Worm (Caenorhabditis elegans) whole organism, L4 larva: Measurements from ENCODE around the gene cyp-33C3.
A peak's percentile ranks its signal among the peaks of the same experiment; 100 is the strongest.

Source experiments
- F49E8.2 ChIP-seq: sonication (generic microtip); optimal IDR thresholded peaks from 2 replicates; lab custom pipeline; 2016; ENCODE audit warnings: missing compliant biosample characterization, mild to moderate bottlenecking, missing genetic modification characterization, borderline replicate concordance
- T20F7.1 ChIP-seq: fragments of 200-800 bp; sonication (Bioruptor generic); optimal IDR thresholded peaks from 2 replicates; lab custom pipeline; 2018; ENCODE audit warnings: mild to moderate bottlenecking, missing genetic modification characterization, missing compliant biosample characterization
- Y105C5A.15 ChIP-seq: fragments of 200-800 bp; sonication (Bioruptor generic); IDR thresholded peaks from 2 replicates; pipeline ENCODE4 v1.3.6; 2022; ENCODE audit warnings: missing genetic modification characterization, missing compliant biosample characterization
- Y75B8A.6 ChIP-seq: fragments of 200-800 bp; sonication (Bioruptor generic); IDR thresholded peaks from 2 replicates; pipeline ENCODE4 v1.3.6; 2022; ENCODE audit warnings: missing genetic modification reagents, missing genetic modification characterization, missing compliant biosample characterization
- aha-1 ChIP-seq: fragments of 150-350 bp; peaks from one replicate; lab custom pipeline; 2014; ENCODE audit warnings: missing biosample characterization, missing genetic modification characterization
- ceh-20 ChIP-seq: fragments of 200-800 bp; sonication (Bioruptor generic); IDR thresholded peaks from 2 replicates; pipeline ENCODE4 v1.3.6; 2022; ENCODE audit warnings: missing genetic modification reagents, missing genetic modification characterization, missing compliant biosample characterization
- ceh-28 ChIP-seq: fragments of 150-350 bp; optimal IDR thresholded peaks from 2 replicates; lab custom pipeline; 2014; ENCODE audit warnings: missing biosample characterization, missing genetic modification reagents, missing genetic modification characterization
- ces-1 ChIP-seq: fragments of 150-350 bp; sonication (generic microtip); optimal IDR thresholded peaks from 4 replicates; lab custom pipeline; 2014; ENCODE audit warnings: missing biosample characterization, missing genetic modification reagents, missing genetic modification characterization
- cey-2 ChIP-seq: sonication (generic microtip); optimal IDR thresholded peaks from 3 replicates; lab custom pipeline; 2017; ENCODE audit warnings: missing genetic modification characterization, mild to moderate bottlenecking, missing compliant biosample characterization, antibody characterized with exemption, borderline replicate concordance; ENCODE audit not compliant: insufficient read depth
- daf-12 ChIP-seq: fragments of 150-350 bp; optimal IDR thresholded peaks from 2 replicates; lab custom pipeline; 2014; ENCODE audit warnings: missing biosample characterization, missing genetic modification reagents, missing genetic modification characterization
- daf-19 ChIP-seq: fragments of 200-800 bp; sonication (Bioruptor generic); conservative IDR thresholded peaks from 2 replicates; pipeline ENCODE4 v1.3.6; 2022; ENCODE audit warnings: missing genetic modification characterization, missing compliant biosample characterization
- dmd-6 ChIP-seq: fragments of 200-800 bp; sonication (Bioruptor generic); IDR thresholded peaks from 2 replicates; pipeline ENCODE4 v1.3.6; 2022; ENCODE audit warnings: missing genetic modification reagents, missing genetic modification characterization, missing compliant biosample characterization
- dve-1 ChIP-seq: sonication (generic microtip); optimal IDR thresholded peaks from 2 replicates; lab custom pipeline; 2017; ENCODE audit warnings: antibody characterized with exemption, mild to moderate bottlenecking, missing genetic modification characterization, missing compliant biosample characterization; ENCODE audit not compliant: insufficient read depth
- gei-8 ChIP-seq: fragments of 200-800 bp; sonication (Bioruptor generic); optimal IDR thresholded peaks from 2 replicates; lab custom pipeline; 2018; ENCODE audit warnings: mild to moderate bottlenecking, missing genetic modification characterization, missing compliant biosample characterization
- hlh-30 ChIP-seq: sonication (generic microtip); optimal IDR thresholded peaks from 2 replicates; lab custom pipeline; 2017; ENCODE audit warnings: antibody characterized with exemption, mild to moderate bottlenecking, missing genetic modification characterization, missing compliant biosample characterization; ENCODE audit not compliant: insufficient read depth
- lin-13 ChIP-seq: fragments of 150-350 bp; optimal IDR thresholded peaks from 2 replicates; lab custom pipeline; 2014; ENCODE audit warnings: missing biosample characterization, missing genetic modification reagents, missing genetic modification characterization
- lsy-2 ChIP-seq, 2 experiments: fragments of 150-350 bp in 1 of 2; sonication (generic microtip) in 1 of 2; optimal IDR thresholded peaks; 2 replicates each; lab custom pipeline; 2014 to 2017; ENCODE audit warnings: missing biosample characterization in 2 of 2, missing genetic modification characterization in 2 of 2
- madf-5 ChIP-seq, 2 experiments: fragments of 200-800 bp; sonication (Bioruptor generic); IDR thresholded peaks; 2 replicates each; pipeline ENCODE4 v1.3.6; 2022; ENCODE audit warnings: missing compliant biosample characterization in 2 of 2, missing genetic modification characterization in 2 of 2
- mep-1 ChIP-seq: fragments of 150-350 bp; sonication (generic microtip); optimal IDR thresholded peaks from 3 replicates; lab custom pipeline; 2014; ENCODE audit warnings: missing biosample characterization, missing genetic modification characterization
- mes-2 ChIP-seq: sonication (generic microtip); optimal IDR thresholded peaks from 2 replicates; lab custom pipeline; 2016; ENCODE audit warnings: missing genotype, mild to moderate bottlenecking, missing genetic modification characterization, missing compliant biosample characterization; ENCODE audit not compliant: poor library complexity, severe bottlenecking
- mxl-3 ChIP-seq: fragments of 200-800 bp; sonication (Bioruptor generic); optimal IDR thresholded peaks from 2 replicates; lab custom pipeline; 2018; ENCODE audit warnings: mild to moderate bottlenecking, missing genetic modification characterization, missing compliant biosample characterization
- nhr-11 ChIP-seq: fragments of 150-350 bp; optimal IDR thresholded peaks from 2 replicates; lab custom pipeline; 2014; ENCODE audit warnings: missing biosample characterization, missing genetic modification characterization
- nhr-237 ChIP-seq: sonication (generic microtip); optimal IDR thresholded peaks from 2 replicates; lab custom pipeline; 2017; ENCODE audit warnings: missing biosample characterization, missing genetic modification characterization
- nhr-28 ChIP-seq: fragments of 150-350 bp; optimal IDR thresholded peaks from 2 replicates; lab custom pipeline; 2014; ENCODE audit warnings: missing biosample characterization, missing genetic modification characterization
- nhr-42 ChIP-seq: fragments of 200-800 bp; sonication (Bioruptor generic); IDR thresholded peaks from 2 replicates; pipeline ENCODE4 v1.3.6; 2022; ENCODE audit warnings: missing genetic modification characterization, missing compliant biosample characterization
- nhr-77 ChIP-seq: fragments of 150-350 bp; optimal IDR thresholded peaks from 2 replicates; lab custom pipeline; 2014; ENCODE audit warnings: missing biosample characterization, missing genetic modification characterization
- pha-4 ChIP-seq, 2 experiments: fragments of 150-350 bp in 1 of 2; fragments of 200-800 bp in 1 of 2; sonication (Bioruptor generic) in 1 of 2; IDR thresholded peaks in 1 of 2; optimal IDR thresholded peaks in 1 of 2; 2 replicates each; pipeline versions ENCODE4 v1.3.6 to Lab custom; 2014 to 2022; ENCODE audit warnings: missing genetic modification characterization in 2 of 2, missing genetic modification reagents in 2 of 2, missing biosample characterization in 1 of 2, missing compliant biosample characterization in 1 of 2
- pqm-1 ChIP-seq: sonication (generic microtip); optimal IDR thresholded peaks from 2 replicates; lab custom pipeline; 2017; ENCODE audit warnings: missing biosample characterization, missing genetic modification characterization
- spr-1 ChIP-seq: sonication (generic microtip); optimal IDR thresholded peaks from 2 replicates; lab custom pipeline; 2016; ENCODE audit warnings: mild to moderate bottlenecking, missing genetic modification characterization, missing compliant biosample characterization
- tag-97 ChIP-seq: fragments of 200-800 bp; sonication (Bioruptor generic); IDR thresholded peaks from 2 replicates; pipeline ENCODE4 v1.3.6; 2022; ENCODE audit warnings: missing genetic modification characterization, missing compliant biosample characterization

cyp-33C3 gene

ce11 chrV:2281499-2281898 is 38.9 kb downstream of the cyp-33C3 start, which contains the start of gene nhr-228 (continued):
- TF ChIP-seq daf-12 (tag; lab: Kevin White, UChicago) (no peak), pha-4 (GFP tag; IDR thresholded peaks at IDR 0.05; lab: Robert Waterston, UW) (no peak), pha-4 (tag; optimal IDR thresholded peaks at IDR 0.05; lab: Kevin White, UChicago) (no peak), F49E8.2 (tag; lab: Kevin White, UChicago) (no peak), lin-13 (GFP tag; lab: Kevin White, UChicago) (no peak), Y75B8A.6 (GFP tag; lab: Robert Waterston, UW) (no peak), dve-1 (peak; percentile 55), mxl-3 (GFP tag; lab: Kevin White, UChicago) (no peak), mes-2 (tag; lab: Kevin White, UChicago) (peak; percentile 68), nhr-11 (tag; lab: Kevin White, UChicago) (no peak), nhr-28 (peak; percentile 81), gei-8 (GFP tag; lab: Kevin White, UChicago) (no peak), daf-19 (no peak), lsy-2 (tag; optimal IDR thresholded peaks at IDR 0.05; lab: Kevin White, UChicago) (peak in 1 of 2 experiments; percentile 54), tag-97 (GFP tag; lab: Robert Waterston, UW) (no peak)

- TF ChIP-seq T20F7.1 (GFP tag; lab: Kevin White, UChicago) (peak; percentile 33), dve-1 (peak; percentile 31), spr-1 (tag; lab: Kevin White, UChicago) (no peak), hlh-30 (tag; lab: Kevin White, UChicago) (peak; percentile 12), aha-1 (tag; lab: Kevin White, UChicago) (peak; percentile 75), ces-1 (GFP tag; lab: Kevin White, UChicago) (no peak), nhr-28 (peak; percentile 51)
- TF ChIP-seq, all 104 proteins: peak for 5
Observed at ce11 chrV:2285107-2285506, 42.5 kb downstream of the cyp-33C3 start, which contains the start of gene nhr-227. nhr-227 (plus strand) TSS chrV:2285432.

- peak; percentile 8 for TF ChIP-seq dve-1
- no peak for TF ChIP-seq mes-2 (tag; lab: Kevin White, UChicago)
- TF ChIP-seq mep-1 (tag; lab: Kevin White, UChicago) = no peak
- TF ChIP-seq Y105C5A.15 (GFP tag; lab: Robert Waterston, UW) = no peak
Observed at ce11 chrV:2290329-2290728, 47.8 kb downstream of the cyp-33C3 start, which contains the start of gene nhr-225. nhr-225 (minus strand) TSS chrV:2290474.

ce11 chrV:2292240-2292639 is 49.7 kb downstream of the cyp-33C3 start, which contains the start of gene nhr-115:
nhr-115 (plus strand) TSS chrV:2292540.
- TF ChIP-seq nhr-42 (GFP tag; lab: Robert Waterston, UW) (no peak), pqm-1 (tag; lab: Kevin White, UChicago) (peak; percentile 14), nhr-237 (tag; lab: Kevin White, UChicago) (no peak), dmd-6 (GFP tag; lab: Robert Waterston, UW) (peak; percentile 26; the same call in 1 of the 2 replicates), mxl-3 (GFP tag; lab: Kevin White, UChicago) (no peak), nhr-28 (peak; percentile 41), ceh-20 (GFP tag; lab: Robert Waterston, UW) (no peak), cey-2 (tag; lab: Kevin White, UChicago) (no peak), ceh-28 (tag; lab: Kevin White, UChicago) (no peak), mes-2 (tag; lab: Kevin White, UChicago) (no peak), nhr-77 (tag; lab: Kevin White, UChicago) (no peak), nhr-11 (tag; lab: Kevin White, UChicago) (no peak), madf-5 (GFP tag; IDR thresholded peaks at IDR 0.05; lab: Robert Waterston, UW) (no peak)
